Worm (Caenorhabditis elegans) whole organism, L3 larva: ENCODE measurements around the gene pges-2.
A peak's percentile ranks its signal among the peaks of the same experiment; 100 is the strongest.

Experiments
- R02D3.7 ChIP-seq: fragments of 150-350 bp; optimal IDR thresholded peaks from 2 replicates; lab custom pipeline; 2014; ENCODE audit warnings: missing biosample characterization, missing genetic modification characterization
- ZK546.5 ChIP-seq: sonication (generic microtip); optimal IDR thresholded peaks from 2 replicates; lab custom pipeline; 2017; ENCODE audit warnings: missing biosample characterization, missing genetic modification characterization
- aly-2 ChIP-seq: fragments of 150-350 bp; optimal IDR thresholded peaks from 2 replicates; lab custom pipeline; 2014; ENCODE audit warnings: missing biosample characterization, missing genetic modification characterization
- ama-1 ChIP-seq: fragments of 150-350 bp; optimal IDR thresholded peaks from 2 replicates; lab custom pipeline; 2018
- ceh-16 ChIP-seq: sonication (generic microtip); optimal IDR thresholded peaks from 2 replicates; lab custom pipeline; 2017; ENCODE audit warnings: missing biosample characterization, missing genetic modification characterization
- ceh-28 ChIP-seq: fragments of 150-350 bp; optimal IDR thresholded peaks from 2 replicates; lab custom pipeline; 2014; ENCODE audit warnings: missing biosample characterization, missing genetic modification reagents, missing genetic modification characterization
- ceh-82 ChIP-seq: fragments of 150-350 bp; optimal IDR thresholded peaks from 2 replicates; lab custom pipeline; 2014; ENCODE audit warnings: missing biosample characterization, missing genetic modification characterization
- ceh-9 ChIP-seq: sonication (generic microtip); optimal IDR thresholded peaks from 2 replicates; lab custom pipeline; 2018; ENCODE audit warnings: missing biosample characterization, missing genetic modification characterization
- daf-12 ChIP-seq: fragments of 150-350 bp; optimal IDR thresholded peaks from 2 replicates; lab custom pipeline; 2014; ENCODE audit warnings: missing biosample characterization, missing genetic modification reagents, missing genetic modification characterization
- egl-27 ChIP-seq: sonication (generic microtip); optimal IDR thresholded peaks from 4 replicates; lab custom pipeline; 2017; ENCODE audit warnings: missing biosample characterization, missing genetic modification reagents, missing genetic modification characterization
- egl-5 ChIP-seq: fragments of 150-350 bp; optimal IDR thresholded peaks from 2 replicates; lab custom pipeline; 2017; ENCODE audit warnings: missing biosample characterization, missing genetic modification reagents, missing genetic modification characterization, inconsistent platforms
- elt-1 ChIP-seq: fragments of 150-350 bp; optimal IDR thresholded peaks from 2 replicates; lab custom pipeline; 2014; ENCODE audit warnings: missing biosample characterization, missing genetic modification characterization
- elt-2 ChIP-seq: sonication (generic microtip); optimal IDR thresholded peaks from 2 replicates; lab custom pipeline; 2016; ENCODE audit warnings: missing genetic modification reagents, mild to moderate bottlenecking, missing genetic modification characterization, missing compliant biosample characterization
- elt-3 ChIP-seq, 3 experiments: fragments of 150-350 bp in 1 of 3; sonication (generic microtip) in 2 of 3; optimal IDR thresholded peaks; 2 replicates in 2 of 3; 4 replicates in 1 of 3; lab custom pipeline; 2014 to 2017; ENCODE audit warnings: missing biosample characterization in 3 of 3, missing genetic modification characterization in 3 of 3
- eor-1 ChIP-seq, 2 experiments: fragments of 150-350 bp; optimal IDR thresholded peaks; 2 replicates each; lab custom pipeline; 2014 to 2018; ENCODE audit warnings: missing biosample characterization in 2 of 2, missing genetic modification characterization in 2 of 2
- fkh-10 ChIP-seq: sonication (generic microtip); optimal IDR thresholded peaks from 2 replicates; lab custom pipeline; 2017; ENCODE audit warnings: missing biosample characterization, missing genetic modification reagents, missing genetic modification characterization
- fkh-2 ChIP-seq: fragments of 150-350 bp; optimal IDR thresholded peaks from 2 replicates; lab custom pipeline; 2014; ENCODE audit warnings: missing biosample characterization, missing genetic modification reagents, missing genetic modification characterization
- fos-1 ChIP-seq: fragments of 150-350 bp; optimal IDR thresholded peaks from 2 replicates; lab custom pipeline; 2014; ENCODE audit warnings: missing biosample characterization, missing genetic modification characterization
- hmg-11 ChIP-seq: sonication (generic microtip); optimal IDR thresholded peaks from 2 replicates; lab custom pipeline; 2016; ENCODE audit warnings: missing genetic modification characterization, missing compliant biosample characterization
- jun-1 ChIP-seq: fragments of 150-350 bp; optimal IDR thresholded peaks from 2 replicates; lab custom pipeline; 2014; ENCODE audit warnings: missing biosample characterization, missing genetic modification reagents, missing genetic modification characterization
- lin-15B ChIP-seq: fragments of 150-350 bp; optimal IDR thresholded peaks from 2 replicates; lab custom pipeline; 2014; ENCODE audit warnings: missing biosample characterization, missing genetic modification characterization
- lin-39 ChIP-seq: fragments of 150-350 bp; optimal IDR thresholded peaks from 2 replicates; lab custom pipeline; 2018; ENCODE audit warnings: missing biosample characterization, missing genetic modification reagents, missing genetic modification characterization
- lsy-12 ChIP-seq: sonication (generic microtip); optimal IDR thresholded peaks from 2 replicates; lab custom pipeline; 2016; ENCODE audit warnings: mild to moderate bottlenecking, missing genetic modification characterization, missing compliant biosample characterization
- mdl-1 ChIP-seq: fragments of 150-350 bp; optimal IDR thresholded peaks from 2 replicates; lab custom pipeline; 2014; ENCODE audit warnings: missing biosample characterization, missing genetic modification characterization
- mml-1 ChIP-seq: fragments of 150-350 bp; sonication (generic microtip); optimal IDR thresholded peaks from 3 replicates; lab custom pipeline; 2014; ENCODE audit warnings: missing biosample characterization, missing genetic modification characterization
- nfya-1 ChIP-seq: sonication (generic microtip); optimal IDR thresholded peaks from 2 replicates; lab custom pipeline; 2017; ENCODE audit warnings: missing genetic modification characterization, mild to moderate bottlenecking, missing compliant biosample characterization, antibody characterized with exemption, moderate library complexity; ENCODE audit not compliant: insufficient read depth
- nhr-12 ChIP-seq: fragments of 150-350 bp; optimal IDR thresholded peaks from 2 replicates; lab custom pipeline; 2014; ENCODE audit warnings: missing biosample characterization, missing genetic modification characterization
- nhr-23 ChIP-seq: fragments of 150-350 bp; optimal IDR thresholded peaks from 2 replicates; lab custom pipeline; 2014; ENCODE audit warnings: missing biosample characterization, missing genetic modification reagents, missing genetic modification characterization
- nhr-237 ChIP-seq: fragments of 150-350 bp; optimal IDR thresholded peaks from 2 replicates; lab custom pipeline; 2014; ENCODE audit warnings: missing biosample characterization, missing genetic modification characterization
- nhr-25 ChIP-seq: sonication (generic microtip); optimal IDR thresholded peaks from 2 replicates; lab custom pipeline; 2017; ENCODE audit warnings: missing biosample characterization, missing genetic modification characterization
- nhr-28 ChIP-seq: fragments of 150-350 bp; optimal IDR thresholded peaks from 2 replicates; lab custom pipeline; 2014; ENCODE audit warnings: missing biosample characterization, missing genetic modification characterization
- nhr-67 ChIP-seq: fragments of 150-350 bp; optimal IDR thresholded peaks from 2 replicates; lab custom pipeline; 2014; ENCODE audit warnings: missing biosample characterization, missing genetic modification characterization
- nhr-76 ChIP-seq: fragments of 150-350 bp; sonication (generic microtip); optimal IDR thresholded peaks from 5 replicates; lab custom pipeline; 2014; ENCODE audit warnings: missing biosample characterization, missing genetic modification characterization
- nhr-77 ChIP-seq: fragments of 150-350 bp; optimal IDR thresholded peaks from 2 replicates; lab custom pipeline; 2014; ENCODE audit warnings: missing biosample characterization, missing genetic modification characterization
- pha-4 ChIP-seq: fragments of 150-350 bp; optimal IDR thresholded peaks from 2 replicates; lab custom pipeline; 2014; ENCODE audit warnings: missing biosample characterization, missing genetic modification reagents, missing genetic modification characterization
- pqm-1 ChIP-seq: fragments of 150-350 bp; optimal IDR thresholded peaks from 2 replicates; lab custom pipeline; 2017; ENCODE audit warnings: missing biosample characterization, missing genetic modification characterization, inconsistent platforms
- sea-2 ChIP-seq: fragments of 150-350 bp; sonication (generic microtip); optimal IDR thresholded peaks from 4 replicates; lab custom pipeline; 2014; ENCODE audit warnings: missing biosample characterization, missing genetic modification reagents, missing genetic modification characterization
- skn-1 ChIP-seq: fragments of 150-350 bp; optimal IDR thresholded peaks from 2 replicates; lab custom pipeline; 2014; ENCODE audit warnings: missing biosample characterization, missing genetic modification characterization
- snpc-4 ChIP-seq: fragments of 150-350 bp; optimal IDR thresholded peaks from 2 replicates; lab custom pipeline; 2014; ENCODE audit warnings: missing biosample characterization, missing genetic modification characterization
- tbx-2 ChIP-seq: sonication (generic microtip); optimal IDR thresholded peaks from 2 replicates; lab custom pipeline; 2016; ENCODE audit warnings: mild to moderate bottlenecking, missing genetic modification characterization, missing compliant biosample characterization
- unc-39 ChIP-seq: sonication (generic microtip); optimal IDR thresholded peaks from 4 replicates; lab custom pipeline; 2017; ENCODE audit warnings: missing biosample characterization, missing genetic modification characterization
- unc-62 ChIP-seq: fragments of 150-350 bp; sonication (generic microtip); optimal IDR thresholded peaks from 4 replicates; lab custom pipeline; 2014; ENCODE audit warnings: missing biosample characterization, missing genetic modification reagents, missing genetic modification characterization
- zag-1 ChIP-seq: fragments of 150-350 bp; optimal IDR thresholded peaks from 2 replicates; lab custom pipeline; 2014; ENCODE audit warnings: missing biosample characterization, missing genetic modification characterization
- ztf-11 ChIP-seq: fragments of 150-350 bp; optimal IDR thresholded peaks from 2 replicates; lab custom pipeline; 2014; ENCODE audit warnings: missing biosample characterization, missing genetic modification characterization

pges-2 gene

ce11 chrIV:10345990-10346389 lies 21.6 kb downstream of the pges-2 start:
- TF ChIP-seq lin-39 (peak; percentile 41), egl-5 (tag; lab: Kevin White, UChicago) (peak; percentile 33), pha-4 (tag; lab: Kevin White, UChicago) (peak; percentile 78), nhr-23 (tag; lab: Kevin White, UChicago) (peak; percentile 27), eor-1 (tag; optimal IDR thresholded peaks at IDR 0.05; lab: Kevin White, UChicago) (no peak), egl-27 (tag; lab: Kevin White, UChicago) (no peak), nhr-28 (no peak), mdl-1 (tag; lab: Kevin White, UChicago) (no peak), tbx-2 (tag; lab: Kevin White, UChicago) (no peak), nhr-25 (tag; lab: Kevin White, UChicago) (no peak), fos-1 (tag; lab: Kevin White, UChicago) (no peak), mml-1 (tag; lab: Kevin White, UChicago) (no peak), unc-39 (tag; lab: Kevin White, UChicago) (no peak), nhr-76 (tag; lab: Kevin White, UChicago) (no peak), snpc-4 (tag; lab: Kevin White, UChicago) (peak; percentile 25), lin-15B (peak; percentile 25), elt-2 (tag; lab: Kevin White, UChicago) (peak; percentile 4), nfya-1 (tag; lab: Kevin White, UChicago) (peak; percentile 75), sea-2 (no peak), jun-1 (peak; percentile 1), fkh-2 (tag; lab: Kevin White, UChicago) (no peak), daf-12 (tag; lab: Kevin White, UChicago) (no peak), hmg-11 (tag; lab: Kevin White, UChicago) (peak; percentile 50), ceh-28 (peak; percentile 1), lsy-12 (tag; lab: Kevin White, UChicago) (no peak), ceh-16 (no peak)

- TF ChIP-seq pha-4 (tag; lab: Kevin White, UChicago) = peak; percentile 73
- no peak for TF ChIP-seq mdl-1 (tag; lab: Kevin White, UChicago)
- TF ChIP-seq, all 47 proteins: peak for 1
Observed at ce11 chrIV:10345486-10345885, 22.1 kb downstream of the pges-2 start.

- TF ChIP-seq R02D3.7 (no peak), elt-1 (tag; lab: Kevin White, UChicago) (no peak), unc-39 (tag; lab: Kevin White, UChicago) (no peak), nhr-237 (tag; lab: Kevin White, UChicago) (no peak), snpc-4 (tag; lab: Kevin White, UChicago) (no peak), ZK546.5 (tag; lab: Kevin White, UChicago) (no peak), nhr-67 (tag; lab: Kevin White, UChicago) (no peak), sea-2 (no peak), mdl-1 (tag; lab: Kevin White, UChicago) (no peak), ztf-11 (tag; lab: Kevin White, UChicago) (no peak), ceh-82 (tag; lab: Kevin White, UChicago) (no peak), fkh-10 (GFP tag; lab: Kevin White, UChicago) (no peak), nhr-25 (tag; lab: Kevin White, UChicago) (no peak), hmg-11 (tag; lab: Kevin White, UChicago) (peak; percentile 23), eor-1 (tag; optimal IDR thresholded peaks at IDR 0.05; lab: Kevin White, UChicago) (no peak), lsy-12 (tag; lab: Kevin White, UChicago) (no peak), tbx-2 (tag; lab: Kevin White, UChicago) (no peak), elt-2 (tag; lab: Kevin White, UChicago) (no peak), unc-62 (GFP tag; lab: Kevin White, UChicago) (no peak), nfya-1 (tag; lab: Kevin White, UChicago) (peak; percentile 83), egl-5 (tag; lab: Kevin White, UChicago) (peak; percentile 23), lin-15B (no peak), ceh-9 (tag; lab: Kevin White, UChicago) (no peak), aly-2 (no peak), skn-1 (tag; lab: Kevin White, UChicago) (peak; percentile 56), ama-1 (lab: Kevin White, UChicago) (no peak), mml-1 (tag; lab: Kevin White, UChicago) (no peak), fos-1 (tag; lab: Kevin White, UChicago) (no peak), nhr-77 (tag; lab: Kevin White, UChicago) (no peak), nhr-12 (tag; lab: Kevin White, UChicago) (no peak), zag-1 (tag; lab: Kevin White, UChicago) (no peak), pqm-1 (tag; lab: Kevin White, UChicago) (no peak), nhr-23 (tag; lab: Kevin White, UChicago) (no peak), nhr-76 (tag; lab: Kevin White, UChicago) (no peak), jun-1 (no peak), lin-39 (peak; percentile 73), ceh-28 (peak; percentile 50), elt-3 (tag; optimal IDR thresholded peaks at IDR 0.05; lab: Kevin White, UChicago) (no peak), pha-4 (tag; lab: Kevin White, UChicago) (peak; percentile 7), ceh-16 (no peak), fkh-2 (tag; lab: Kevin White, UChicago) (no peak)
Observed at ce11 chrIV:10344621-10345020, 23.0 kb downstream of the pges-2 start.
